Fruit fly (Drosophila melanogaster) whole organism, embryonic: ENCODE data around the gene CG9672.
A peak's percentile ranks its signal among the peaks of the same experiment; 100 is the strongest.

Experiments
- Abd-B ChIP-seq: fragments of 200-800 bp; sonication (Bioruptor generic); optimal IDR thresholded peaks from 2 replicates; lab custom pipeline; 2018; ENCODE audit warnings: missing biosample characterization, mild to moderate bottlenecking, missing genetic modification characterization, moderate library complexity
- Ada2b ChIP-seq: fragments of 200-800 bp; sonication (Bioruptor generic); IDR thresholded peaks from 2 replicates; pipeline ENCODE4 v1.3.6; 2022; ENCODE audit warnings: missing biosample characterization, missing genetic modification characterization
- CG10321 ChIP-seq: fragments of 200-800 bp; sonication (Bioruptor generic); IDR thresholded peaks from 2 replicates; pipeline ENCODE4 v1.3.6; 2022; ENCODE audit warnings: missing biosample characterization, missing genetic modification characterization
- CG11085 ChIP-seq: fragments of 200-800 bp; sonication (Bioruptor generic); IDR thresholded peaks from 2 replicates; pipeline ENCODE4 v1.3.6; 2022; ENCODE audit warnings: missing biosample characterization, missing genetic modification characterization
- CG11504 ChIP-seq: fragments of 200-800 bp; sonication (Bioruptor generic); optimal IDR thresholded peaks from 3 replicates; lab custom pipeline; 2019; ENCODE audit warnings: missing biosample characterization, mild to moderate bottlenecking, missing genetic modification characterization, moderate library complexity
- CG11560 ChIP-seq: fragments of 200-800 bp; sonication (Bioruptor generic); IDR thresholded peaks from 3 replicates; pipeline ENCODE4 v1.3.6; 2022; ENCODE audit warnings: missing biosample characterization, missing genetic modification characterization
- CG1233 ChIP-seq: fragments of 200-800 bp; sonication (Bioruptor generic); optimal IDR thresholded peaks from 4 replicates; lab custom pipeline; 2018; ENCODE audit warnings: missing biosample characterization, mild to moderate bottlenecking, missing genetic modification characterization
- CG13624 ChIP-seq: fragments of 200-800 bp; sonication (Bioruptor generic); optimal IDR thresholded peaks from 2 replicates; lab custom pipeline; 2016; ENCODE audit warnings: missing biosample characterization, missing genetic modification characterization
- CG17829 ChIP-seq: fragments of 200-800 bp; optimal IDR thresholded peaks from 2 replicates; lab custom pipeline; 2019; ENCODE audit warnings: missing biosample characterization, mild to moderate bottlenecking, missing genetic modification characterization, moderate library complexity
- CG18011 ChIP-seq: fragments of 200-800 bp; sonication (Bioruptor generic); optimal IDR thresholded peaks from 2 replicates; lab custom pipeline; 2017; ENCODE audit warnings: missing biosample characterization, missing genetic modification characterization, mild to moderate bottlenecking, moderate library complexity, missing genotype
- CG2120 ChIP-seq: fragments of 200-800 bp; sonication (Bioruptor generic); optimal IDR thresholded peaks from 3 replicates; lab custom pipeline; 2016; ENCODE audit warnings: missing biosample characterization, missing genetic modification characterization
- CG2199 ChIP-seq: fragments of 200-800 bp; sonication (Bioruptor generic); IDR thresholded peaks from 3 replicates; pipeline ENCODE4 v1.3.6; 2022; ENCODE audit warnings: missing biosample characterization, missing genetic modification characterization
- CG2712 ChIP-seq: fragments of 200-800 bp; optimal IDR thresholded peaks from 3 replicates; lab custom pipeline; 2019; ENCODE audit warnings: missing biosample characterization, mild to moderate bottlenecking, missing genetic modification characterization, moderate library complexity
- CG31365 ChIP-seq: fragments of 200-800 bp; sonication (Bioruptor generic); optimal IDR thresholded peaks from 2 replicates; lab custom pipeline; 2018; ENCODE audit warnings: missing biosample characterization, mild to moderate bottlenecking, missing genetic modification characterization
- CG34224 ChIP-seq: fragments of 200-800 bp; sonication (Bioruptor generic); IDR thresholded peaks from 3 replicates; pipeline ENCODE4 v1.3.6; 2022; ENCODE audit warnings: missing biosample characterization, missing genetic modification characterization; ENCODE audit not compliant: partially characterized antibody
- CG4617 ChIP-seq: fragments of 200-800 bp; sonication (Bioruptor generic); optimal IDR thresholded peaks from 3 replicates; lab custom pipeline; 2016; ENCODE audit warnings: missing biosample characterization, missing genetic modification characterization, borderline replicate concordance
- CG8281 ChIP-seq: fragments of 200-800 bp; sonication (Bioruptor generic); optimal IDR thresholded peaks from 2 replicates; lab custom pipeline; 2018; ENCODE audit warnings: missing biosample characterization, mild to moderate bottlenecking, missing genetic modification characterization, moderate library complexity
- CG8765 ChIP-seq: fragments of 200-800 bp; sonication (Bioruptor generic); IDR thresholded peaks from 2 replicates; pipeline ENCODE4 v1.3.6; 2022; ENCODE audit warnings: missing biosample characterization, missing genetic modification characterization
- CG8944 ChIP-seq: fragments of 200-800 bp; sonication (Bioruptor generic); optimal IDR thresholded peaks from 3 replicates; lab custom pipeline; 2016; ENCODE audit warnings: missing biosample characterization, missing genetic modification characterization
- CG9876 ChIP-seq: fragments of 200-800 bp; sonication (Bioruptor generic); optimal IDR thresholded peaks from 2 replicates; lab custom pipeline; 2016; ENCODE audit warnings: missing biosample characterization, missing genetic modification characterization
- Dll ChIP-seq: fragments of 200-800 bp; sonication (Bioruptor generic); IDR thresholded peaks from 4 replicates; pipeline ENCODE4 v1.3.6; 2022; ENCODE audit warnings: missing biosample characterization, missing genetic modification characterization; ENCODE audit not compliant: partially characterized antibody
- Dref ChIP-seq: fragments of 200-800 bp; sonication (Bioruptor generic); IDR thresholded peaks from 2 replicates; pipeline ENCODE4 v1.3.6; 2022; ENCODE audit warnings: missing biosample characterization, missing genetic modification characterization
- GATAe ChIP-seq: fragments of 200-800 bp; sonication (Bioruptor generic); conservative IDR thresholded peaks from 2 replicates; pipeline ENCODE4 v1.3.6; 2022; ENCODE audit warnings: missing biosample characterization, missing genetic modification characterization
- HLHmδ ChIP-seq: fragments of 200-800 bp; sonication (Bioruptor generic); optimal IDR thresholded peaks from 2 replicates; lab custom pipeline; 2018; ENCODE audit warnings: missing biosample characterization, mild to moderate bottlenecking, missing genetic modification characterization, moderate library complexity
- Hand ChIP-seq: fragments of 200-800 bp; sonication (Bioruptor generic); optimal IDR thresholded peaks from 2 replicates; lab custom pipeline; 2017; ENCODE audit warnings: mild to moderate bottlenecking, missing biosample characterization, missing genetic modification reagents, missing genetic modification characterization
- Hr51 ChIP-seq, 2 experiments: fragments of 200-800 bp; sonication (Bioruptor generic); optimal IDR thresholded peaks; 2 replicates in 1 of 2; 3 replicates in 1 of 2; lab custom pipeline; 2016 to 2018; ENCODE audit warnings: missing biosample characterization in 2 of 2, missing genetic modification characterization in 2 of 2, mild to moderate bottlenecking in 1 of 2, moderate library complexity in 1 of 2
- Oli ChIP-seq: fragments of 200-800 bp; sonication (Bioruptor generic); optimal IDR thresholded peaks from 2 replicates; lab custom pipeline; 2018; ENCODE audit warnings: missing biosample characterization, mild to moderate bottlenecking, missing genetic modification characterization, moderate library complexity
- Vsx1 ChIP-seq: fragments of 200-800 bp; sonication (Bioruptor generic); optimal IDR thresholded peaks from 2 replicates; lab custom pipeline; 2017; ENCODE audit warnings: missing biosample characterization, mild to moderate bottlenecking, missing genetic modification characterization, missing genetic modification reagents
- ara ChIP-seq: fragments of 200-800 bp; sonication (Bioruptor generic); IDR thresholded peaks from 2 replicates; pipeline ENCODE4 v1.3.6; 2022; ENCODE audit warnings: missing biosample characterization, missing genetic modification characterization
- btn ChIP-seq: fragments of 200-800 bp; sonication (Bioruptor generic); optimal IDR thresholded peaks from 2 replicates; lab custom pipeline; 2016; ENCODE audit warnings: missing biosample characterization, missing genetic modification characterization
- chn ChIP-seq: fragments of 200-800 bp; sonication (Bioruptor generic); optimal IDR thresholded peaks from 2 replicates; lab custom pipeline; 2016; ENCODE audit warnings: missing biosample characterization, missing genetic modification characterization
- crc ChIP-seq: fragments of 200-800 bp; sonication (Bioruptor generic); optimal IDR thresholded peaks from 2 replicates; lab custom pipeline; 2016; ENCODE audit warnings: missing biosample characterization, missing genetic modification characterization
- dan ChIP-seq: fragments of 200-800 bp; sonication (Bioruptor generic); IDR thresholded peaks from 2 replicates; pipeline ENCODE4 v1.3.6; 2022; ENCODE audit warnings: missing biosample characterization, missing genetic modification characterization
- dati ChIP-seq: fragments of 200-800 bp; sonication (Bioruptor generic); IDR thresholded peaks from 2 replicates; pipeline ENCODE4 v1.3.6; 2022; ENCODE audit warnings: missing biosample characterization, missing genetic modification characterization
- dm ChIP-seq: fragments of 200-800 bp; sonication (Bioruptor generic); optimal IDR thresholded peaks from 3 replicates; lab custom pipeline; 2016; ENCODE audit warnings: missing biosample characterization, missing genetic modification characterization
- eyg ChIP-seq: fragments of 200-800 bp; sonication (Bioruptor generic); optimal IDR thresholded peaks from 3 replicates; lab custom pipeline; 2016; ENCODE audit warnings: missing biosample characterization, missing genetic modification characterization
- fd64A ChIP-seq: fragments of 200-800 bp; sonication (Bioruptor generic); optimal IDR thresholded peaks from 3 replicates; lab custom pipeline; 2018; ENCODE audit warnings: missing biosample characterization, mild to moderate bottlenecking, missing genetic modification characterization
- gsb ChIP-seq: fragments of 200-800 bp; sonication (Bioruptor generic); IDR thresholded peaks from 2 replicates; pipeline ENCODE4 v1.3.6; 2022; ENCODE audit warnings: missing biosample characterization, missing genetic modification characterization
- gt ChIP-seq: fragments of 200-800 bp; sonication (Bioruptor generic); IDR thresholded peaks from 2 replicates; pipeline ENCODE4 v1.3.6; 2022; ENCODE audit warnings: missing biosample characterization, missing genetic modification characterization
- kni ChIP-seq: fragments of 200-800 bp; sonication (Bioruptor generic); optimal IDR thresholded peaks from 3 replicates; lab custom pipeline; 2017; ENCODE audit warnings: mild to moderate bottlenecking, missing biosample characterization, missing genetic modification reagents, missing genetic modification characterization
- lbe ChIP-seq: fragments of 200-800 bp; sonication (Bioruptor generic); optimal IDR thresholded peaks from 2 replicates; lab custom pipeline; 2016; ENCODE audit warnings: missing biosample characterization, mild to moderate bottlenecking, missing genetic modification characterization
- mirr ChIP-seq: fragments of 200-800 bp; sonication (Bioruptor generic); optimal IDR thresholded peaks from 3 replicates; lab custom pipeline; 2018; ENCODE audit warnings: missing biosample characterization, mild to moderate bottlenecking, missing genetic modification characterization
- pum ChIP-seq: fragments of 200-800 bp; sonication (Bioruptor generic); optimal IDR thresholded peaks from 2 replicates; lab custom pipeline; 2016; ENCODE audit warnings: missing biosample characterization, missing genetic modification characterization
- slp2 ChIP-seq: fragments of 200-800 bp; sonication (Bioruptor generic); optimal IDR thresholded peaks from 2 replicates; lab custom pipeline; 2016; ENCODE audit warnings: missing biosample characterization, missing genetic modification characterization
- ssp ChIP-seq: fragments of 200-800 bp; sonication (Bioruptor generic); IDR thresholded peaks from 2 replicates; pipeline ENCODE4 v1.3.6; 2022; ENCODE audit warnings: missing biosample characterization, missing genetic modification characterization
- tin ChIP-seq: fragments of 200-800 bp; sonication (Bioruptor generic); optimal IDR thresholded peaks from 3 replicates; lab custom pipeline; 2016; ENCODE audit warnings: missing biosample characterization, missing genetic modification characterization
- tll ChIP-seq, 2 experiments: fragments of 200-800 bp in 1 of 2; fragments of >200 bp in 1 of 2; sonication (Bioruptor generic) in 1 of 2; optimal IDR thresholded peaks; 2 replicates each; lab custom pipeline; 2017 to 2019; ENCODE audit warnings: missing biosample characterization in 2 of 2, missing genetic modification characterization in 2 of 2, mild to moderate bottlenecking in 1 of 2, moderate library complexity in 1 of 2
- usp ChIP-seq: fragments of >200 bp; optimal IDR thresholded peaks from 2 replicates; lab custom pipeline; 2017; ENCODE audit warnings: missing biosample characterization, missing genetic modification characterization
- vnd ChIP-seq: fragments of 200-800 bp; sonication (Bioruptor generic); IDR thresholded peaks from 3 replicates; pipeline ENCODE4 v1.3.6; 2022; ENCODE audit warnings: missing biosample characterization, missing genetic modification characterization; ENCODE audit not compliant: partially characterized antibody
- zfh1 ChIP-seq: fragments of 200-800 bp; sonication (Bioruptor generic); IDR thresholded peaks from 3 replicates; pipeline ENCODE4 v1.3.6; 2022; ENCODE audit warnings: missing biosample characterization, missing genetic modification characterization

The CG9672 gene

DNA sequence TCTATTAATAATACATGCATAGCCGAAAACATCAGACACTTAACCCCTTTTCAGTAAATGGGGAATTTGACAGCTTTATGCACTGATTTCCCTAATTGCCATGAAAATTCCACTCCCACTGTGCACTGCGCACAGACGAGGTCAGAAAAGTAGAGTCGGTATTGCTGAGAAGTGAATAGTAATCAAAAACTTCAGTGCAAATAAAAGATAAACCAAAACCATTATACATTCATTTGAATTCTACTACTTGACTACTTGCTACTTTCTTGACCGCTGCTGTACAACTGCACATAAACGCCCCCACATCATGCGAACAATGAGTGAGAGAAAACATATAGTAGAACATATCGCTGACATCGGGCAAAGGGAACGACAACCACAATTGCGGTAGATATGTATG is 15.2 kb downstream of the CG9672 start (continued):
- TF ChIP-seq CG11560 (tag; lab: Robert Waterston, UW) (peak; percentile 59; the same call in 2 of the 3 replicates), CG8281 (peak; percentile 36), CG34224 (GFP tag; lab: Robert Waterston, UW) (no peak), Dll (GFP tag; lab: Robert Waterston, UW) (no peak), mirr (GFP tag; lab: Kevin White, UChicago) (no peak), ara (GFP tag; lab: Robert Waterston, UW) (peak; percentile 93), dan (peak; percentile 43; the same call in 1 of the 2 replicates), CG17829 (peak; percentile 86), lbe (GFP tag; lab: Kevin White, UChicago) (no peak), zfh1 (GFP tag; lab: Robert Waterston, UW) (peak; percentile 94), CG9876 (peak; percentile 76), pum (GFP tag; lab: Kevin White, UChicago) (peak; percentile 81), CG18011 (GFP tag; lab: Kevin White, UChicago) (peak; percentile 46), HLHmδ (no peak), CG11085 (GFP tag; lab: Robert Waterston, UW) (peak; percentile 45; the same call in 1 of the 2 replicates), tin (GFP tag; lab: Kevin White, UChicago) (peak; percentile 85), CG1233 (GFP tag; lab: Kevin White, UChicago) (peak; percentile 77), dm (GFP tag; lab: Kevin White, UChicago) (peak; percentile 36), CG2199 (GFP tag; lab: Robert Waterston, UW) (peak; percentile 91), CG8944 (peak; percentile 84), CG10321 (GFP tag; lab: Robert Waterston, UW) (peak; percentile 55; the same call in 1 of the 2 replicates), CG4617 (peak; percentile 40), slp2 (peak; percentile 78), btn (GFP tag; lab: Kevin White, UChicago) (peak; percentile 81), dati (GFP tag; lab: Robert Waterston, UW) (peak; percentile 83), CG8765 (GFP tag; lab: Robert Waterston, UW) (peak; percentile 54; the same call in 1 of the 2 replicates), fd64A (peak; percentile 74), Dref (GFP tag; lab: Robert Waterston, UW) (no peak), CG2120 (peak; percentile 67), Abd-B (peak; percentile 76), crc (GFP tag; lab: Kevin White, UChicago) (peak; percentile 66), Oli (tag; lab: Kevin White, UChicago) (peak; percentile 90), vnd (GFP tag; lab: Robert Waterston, UW) (no peak), GATAe (no peak), tll (GFP tag; optimal IDR thresholded peaks at IDR 0.05; lab: Kevin White, UChicago) (no peak), Vsx1 (GFP tag; lab: Kevin White, UChicago) (peak; percentile 60), CG2712 (peak; percentile 90), Hr51 (GFP tag; optimal IDR thresholded peaks at IDR 0.05; lab: Kevin White, UChicago) (peak; percentile 58 to 83), CG31365 (tag; lab: Kevin White, UChicago) (peak; percentile 61), chn (GFP tag; lab: Kevin White, UChicago) (peak; percentile 86), Hand (GFP tag; lab: Kevin White, UChicago) (no peak), ssp (peak; percentile 76), gt (GFP tag; lab: Robert Waterston, UW) (peak; percentile 24; the same call in 1 of the 2 replicates), kni (GFP tag; lab: Kevin White, UChicago) (peak; percentile 11), usp (GFP tag; lab: Kevin White, UChicago) (no peak), eyg (GFP tag; lab: Kevin White, UChicago) (peak; percentile 69), Ada2b (GFP tag; lab: Robert Waterston, UW) (peak; percentile 89), gsb (GFP tag; lab: Robert Waterston, UW) (peak; percentile 61; the same call in 1 of the 2 replicates), CG11504 (tag; lab: Kevin White, UChicago) (peak; percentile 88), CG13624 (GFP tag; lab: Kevin White, UChicago) (peak; percentile 63)
